Fruit fly (Drosophila melanogaster) whole organism, embryonic: ENCODE results near the gene CG7512.

Experiments
- Aef1 ChIP-seq: fragments of 200-800 bp; sonication (Bioruptor generic); IDR thresholded peaks from 3 replicates; pipeline ENCODE4 v1.3.6; 2022; ENCODE audit warnings: missing biosample characterization, missing genetic modification characterization
- B-H2 ChIP-seq: fragments of 200-800 bp; sonication (Bioruptor generic); optimal IDR thresholded peaks from 2 replicates; lab custom pipeline; 2018; ENCODE audit warnings: missing biosample characterization, mild to moderate bottlenecking, missing genetic modification characterization
- CG12942 ChIP-seq: fragments of 200-800 bp; sonication (Bioruptor generic); optimal IDR thresholded peaks from 3 replicates; lab custom pipeline; 2016; ENCODE audit warnings: missing biosample characterization, missing genetic modification characterization
- CG17361 ChIP-seq: fragments of 200-800 bp; sonication (Bioruptor generic); IDR thresholded peaks from 3 replicates; pipeline ENCODE4 v1.3.6; 2022; ENCODE audit warnings: missing biosample characterization, missing genetic modification characterization
- CG17568 ChIP-seq: fragments of 200-800 bp; sonication (Bioruptor generic); optimal IDR thresholded peaks from 2 replicates; lab custom pipeline; 2018; ENCODE audit warnings: missing biosample characterization, mild to moderate bottlenecking, missing genetic modification characterization, moderate library complexity
- CG17802 ChIP-seq: fragments of 200-800 bp; sonication (Bioruptor generic); optimal IDR thresholded peaks from 2 replicates; lab custom pipeline; 2018; ENCODE audit warnings: missing biosample characterization, mild to moderate bottlenecking, missing genetic modification characterization, moderate library complexity
- CG2116 ChIP-seq: fragments of 200-800 bp; sonication (Bioruptor generic); optimal IDR thresholded peaks from 3 replicates; lab custom pipeline; 2018; ENCODE audit warnings: missing biosample characterization, mild to moderate bottlenecking, missing genetic modification characterization
- CG32772 ChIP-seq: fragments of 200-800 bp; sonication (Bioruptor generic); IDR thresholded peaks from 2 replicates; pipeline ENCODE4 v1.3.6; 2022; ENCODE audit warnings: missing biosample characterization, missing genetic modification characterization
- CG33557 ChIP-seq: fragments of 200-800 bp; sonication (Bioruptor generic); optimal IDR thresholded peaks from 2 replicates; lab custom pipeline; 2019; ENCODE audit warnings: missing biosample characterization, mild to moderate bottlenecking, missing genetic modification characterization, moderate library complexity
- CG4404 ChIP-seq: fragments of 200-800 bp; sonication (Bioruptor generic); IDR thresholded peaks from 2 replicates; pipeline ENCODE4 v1.3.6; 2022; ENCODE audit warnings: missing biosample characterization, missing genetic modification characterization
- CG4424 ChIP-seq: fragments of 200-800 bp; sonication (Bioruptor generic); optimal IDR thresholded peaks from 3 replicates; lab custom pipeline; 2016; ENCODE audit warnings: missing biosample characterization, missing genetic modification characterization
- CG6175 ChIP-seq: fragments of 200-800 bp; sonication (Bioruptor generic); IDR thresholded peaks from 3 replicates; pipeline ENCODE4 v1.3.6; 2022; ENCODE audit warnings: missing biosample characterization, missing genetic modification characterization
- CG6791 ChIP-seq: fragments of 200-800 bp; sonication (Bioruptor generic); IDR thresholded peaks from 3 replicates; pipeline ENCODE4 v1.3.6; 2022; ENCODE audit warnings: missing biosample characterization, missing genetic modification characterization; ENCODE audit not compliant: partially characterized antibody
- CG7786 ChIP-seq: fragments of 200-800 bp; sonication (Bioruptor generic); optimal IDR thresholded peaks from 2 replicates; lab custom pipeline; 2016; ENCODE audit warnings: missing biosample characterization, missing genetic modification characterization
- CG7987 ChIP-seq: fragments of 200-800 bp; sonication (Bioruptor generic); optimal IDR thresholded peaks from 2 replicates; lab custom pipeline; 2018; ENCODE audit warnings: missing biosample characterization, mild to moderate bottlenecking, missing genetic modification characterization, moderate library complexity
- CG9437 ChIP-seq: fragments of 200-800 bp; sonication (Bioruptor generic); optimal IDR thresholded peaks from 2 replicates; lab custom pipeline; 2018; ENCODE audit warnings: missing biosample characterization, mild to moderate bottlenecking, missing genetic modification characterization
- CG9932 ChIP-seq: fragments of 200-800 bp; sonication (Bioruptor generic); IDR thresholded peaks from 2 replicates; pipeline ENCODE4 v1.3.6; 2022; ENCODE audit warnings: missing biosample characterization, missing genetic modification characterization
- CrebB ChIP-seq: fragments of 200-800 bp; sonication (Bioruptor generic); optimal IDR thresholded peaks from 3 replicates; lab custom pipeline; 2018; ENCODE audit warnings: missing biosample characterization, mild to moderate bottlenecking, missing genetic modification characterization
- Deaf1 ChIP-seq: fragments of 200-800 bp; optimal IDR thresholded peaks from 3 replicates; lab custom pipeline; 2019; ENCODE audit warnings: missing biosample characterization, mild to moderate bottlenecking, missing genetic modification characterization, moderate library complexity
- Dek ChIP-seq: fragments of 200-800 bp; sonication (Bioruptor generic); optimal IDR thresholded peaks from 3 replicates; lab custom pipeline; 2019; ENCODE audit warnings: missing biosample characterization, mild to moderate bottlenecking, missing genetic modification characterization, moderate library complexity
- E2f2 ChIP-seq: fragments of 200-800 bp; sonication (Bioruptor generic); IDR thresholded peaks from 2 replicates; pipeline ENCODE4 v1.3.6; 2022; ENCODE audit warnings: missing biosample characterization, missing genetic modification characterization
- GATAe ChIP-seq: fragments of 200-800 bp; sonication (Bioruptor generic); conservative IDR thresholded peaks from 2 replicates; pipeline ENCODE4 v1.3.6; 2022; ENCODE audit warnings: missing biosample characterization, missing genetic modification characterization
- Lhr ChIP-seq: fragments of 200-800 bp; sonication (Bioruptor generic); optimal IDR thresholded peaks from 3 replicates; lab custom pipeline; 2017; ENCODE audit warnings: mild to moderate bottlenecking, missing biosample characterization, missing genetic modification reagents, missing genetic modification characterization
- Max ChIP-seq: fragments of 200-800 bp; sonication (Bioruptor generic); optimal IDR thresholded peaks from 2 replicates; lab custom pipeline; 2016; ENCODE audit warnings: missing biosample characterization, mild to moderate bottlenecking, missing genetic modification characterization
- Mes4 ChIP-seq: fragments of 200-800 bp; sonication (Bioruptor generic); optimal IDR thresholded peaks from 2 replicates; lab custom pipeline; 2016; ENCODE audit warnings: missing biosample characterization, missing genetic modification characterization
- Oli ChIP-seq: fragments of 200-800 bp; sonication (Bioruptor generic); optimal IDR thresholded peaks from 2 replicates; lab custom pipeline; 2018; ENCODE audit warnings: missing biosample characterization, mild to moderate bottlenecking, missing genetic modification characterization, moderate library complexity
- Optix ChIP-seq: fragments of 200-800 bp; sonication (Bioruptor generic); IDR thresholded peaks from 3 replicates; pipeline ENCODE4 v1.3.6; 2022; ENCODE audit warnings: missing biosample characterization, missing genetic modification characterization
- Sox100B ChIP-seq: fragments of 200-800 bp; sonication (Bioruptor generic); optimal IDR thresholded peaks from 3 replicates; lab custom pipeline; 2018; ENCODE audit warnings: missing biosample characterization, mild to moderate bottlenecking, missing genetic modification characterization
- Stat92E ChIP-seq, 3 experiments: fragments of >200 bp in 2 of 3; fragments of 200-800 bp in 1 of 3; sonication (Bioruptor generic) in 1 of 3; optimal IDR thresholded peaks; 2 replicates each; lab custom pipeline; 2017 to 2019; ENCODE audit warnings: missing biosample characterization in 3 of 3, missing genetic modification characterization in 3 of 3, mild to moderate bottlenecking in 1 of 3, moderate library complexity in 1 of 3
- TFAM ChIP-seq: fragments of 200-800 bp; sonication (Bioruptor generic); optimal IDR thresholded peaks from 2 replicates; lab custom pipeline; 2017; ENCODE audit warnings: missing biosample characterization, missing genetic modification characterization, inconsistent platforms
- Vsx1 ChIP-seq: fragments of 200-800 bp; sonication (Bioruptor generic); optimal IDR thresholded peaks from 2 replicates; lab custom pipeline; 2017; ENCODE audit warnings: missing biosample characterization, mild to moderate bottlenecking, missing genetic modification characterization, missing genetic modification reagents
- Xbp1 ChIP-seq: fragments of 200-800 bp; sonication (Bioruptor generic); optimal IDR thresholded peaks from 3 replicates; lab custom pipeline; 2016; ENCODE audit warnings: missing biosample characterization, mild to moderate bottlenecking, missing genetic modification characterization
- ara ChIP-seq: fragments of 200-800 bp; sonication (Bioruptor generic); IDR thresholded peaks from 2 replicates; pipeline ENCODE4 v1.3.6; 2022; ENCODE audit warnings: missing biosample characterization, missing genetic modification characterization
- bowl ChIP-seq: fragments of 200-800 bp; sonication (Bioruptor generic); IDR thresholded peaks from 2 replicates; pipeline ENCODE4 v1.3.6; 2022; ENCODE audit warnings: missing biosample characterization, missing genetic modification characterization
- chm ChIP-seq: fragments of 200-800 bp; sonication (Bioruptor generic); IDR thresholded peaks from 2 replicates; pipeline ENCODE4 v1.3.6; 2022; ENCODE audit warnings: missing biosample characterization, missing genetic modification characterization
- corto ChIP-seq: fragments of 200-800 bp; sonication (Bioruptor generic); optimal IDR thresholded peaks from 2 replicates; lab custom pipeline; 2016; ENCODE audit warnings: missing biosample characterization, mild to moderate bottlenecking, missing genetic modification characterization, moderate library complexity
- eve ChIP-seq, 2 experiments: fragments of >200 bp; optimal IDR thresholded peaks; 2 replicates each; lab custom pipeline; 2017; ENCODE audit warnings: missing biosample characterization in 2 of 2, missing genetic modification characterization in 2 of 2
- fd102C ChIP-seq: fragments of 200-800 bp; sonication (Bioruptor generic); optimal IDR thresholded peaks from 2 replicates; lab custom pipeline; 2018; ENCODE audit warnings: missing biosample characterization, mild to moderate bottlenecking, missing genetic modification characterization, moderate library complexity
- fd64A ChIP-seq: fragments of 200-800 bp; sonication (Bioruptor generic); optimal IDR thresholded peaks from 3 replicates; lab custom pipeline; 2018; ENCODE audit warnings: missing biosample characterization, mild to moderate bottlenecking, missing genetic modification characterization
- gcm ChIP-seq: fragments of 200-800 bp; sonication (Bioruptor generic); optimal IDR thresholded peaks from 2 replicates; lab custom pipeline; 2019; ENCODE audit warnings: missing biosample characterization, mild to moderate bottlenecking, missing genetic modification characterization, moderate library complexity
- gcm2 ChIP-seq: fragments of 200-800 bp; sonication (Bioruptor generic); optimal IDR thresholded peaks from 2 replicates; lab custom pipeline; 2016; ENCODE audit warnings: missing biosample characterization, missing genetic modification characterization
- gsb ChIP-seq: fragments of 200-800 bp; sonication (Bioruptor generic); IDR thresholded peaks from 2 replicates; pipeline ENCODE4 v1.3.6; 2022; ENCODE audit warnings: missing biosample characterization, missing genetic modification characterization
- gt ChIP-seq: fragments of 200-800 bp; sonication (Bioruptor generic); IDR thresholded peaks from 2 replicates; pipeline ENCODE4 v1.3.6; 2022; ENCODE audit warnings: missing biosample characterization, missing genetic modification characterization
- p53 ChIP-seq: fragments of 200-800 bp; sonication (Bioruptor generic); optimal IDR thresholded peaks from 2 replicates; lab custom pipeline; 2016; ENCODE audit warnings: missing biosample characterization, missing genetic modification characterization
- peb ChIP-seq: fragments of 200-800 bp; sonication (Bioruptor generic); IDR thresholded peaks from 2 replicates; pipeline ENCODE4 v1.3.6; 2022; ENCODE audit warnings: missing biosample characterization, missing genetic modification characterization
- pita ChIP-seq: fragments of 200-800 bp; sonication (Bioruptor generic); optimal IDR thresholded peaks from 2 replicates; lab custom pipeline; 2017; ENCODE audit warnings: missing biosample characterization, mild to moderate bottlenecking, missing genetic modification characterization
- psq ChIP-seq: fragments of 200-800 bp; sonication (Bioruptor generic); optimal IDR thresholded peaks from 2 replicates; lab custom pipeline; 2017; ENCODE audit warnings: missing biosample characterization, missing genetic modification characterization
- scrt ChIP-seq: fragments of 200-800 bp; sonication (Bioruptor generic); optimal IDR thresholded peaks from 2 replicates; lab custom pipeline; 2018; ENCODE audit warnings: missing biosample characterization, mild to moderate bottlenecking, missing genetic modification characterization, moderate library complexity
- sima ChIP-seq: fragments of 200-800 bp; sonication (Bioruptor generic); optimal IDR thresholded peaks from 2 replicates; lab custom pipeline; 2016; ENCODE audit warnings: missing biosample characterization, missing genetic modification characterization
- trem ChIP-seq: fragments of 200-800 bp; optimal IDR thresholded peaks from 3 replicates; lab custom pipeline; 2019; ENCODE audit warnings: missing biosample characterization, mild to moderate bottlenecking, missing genetic modification characterization, moderate library complexity
- usp ChIP-seq: fragments of >200 bp; optimal IDR thresholded peaks from 2 replicates; lab custom pipeline; 2017; ENCODE audit warnings: missing biosample characterization, missing genetic modification characterization

Gene CG7512

DNA sequence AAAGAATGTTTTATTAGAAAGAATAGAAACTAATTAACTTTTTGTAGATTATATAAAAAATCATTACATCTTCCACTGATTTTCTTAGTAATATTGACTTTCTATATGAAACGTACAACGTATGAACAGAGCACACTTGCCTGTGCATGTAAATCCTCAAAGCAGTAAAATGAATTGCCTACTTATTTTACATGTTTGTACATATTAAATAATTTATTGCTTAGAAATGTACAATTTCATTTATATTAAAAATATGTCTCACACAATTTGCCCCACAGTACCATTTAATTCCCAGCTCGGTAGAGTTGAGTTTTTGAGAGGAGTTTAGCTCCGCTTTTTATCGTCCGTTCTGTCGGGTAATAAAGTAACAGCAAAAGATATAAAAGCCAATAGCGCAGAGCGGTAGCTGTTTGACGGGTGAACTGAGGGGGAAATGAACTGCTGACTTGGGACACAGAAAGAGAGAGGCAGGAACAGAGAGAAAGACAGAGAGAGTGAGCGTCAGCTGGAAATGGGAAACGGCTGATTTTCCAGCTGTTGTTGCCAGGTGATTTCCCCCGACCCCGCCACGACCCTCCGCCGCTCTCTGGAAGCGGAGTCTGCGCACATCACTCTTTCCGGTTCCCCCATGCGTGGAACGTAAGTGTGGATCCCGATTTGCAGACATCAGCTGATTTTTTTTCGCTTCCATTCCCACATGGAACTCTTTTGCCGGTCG, 20.3 kb upstream of the CG7512 start (continued):
- no peak for TF ChIP-seq CG6175 (GFP tag; lab: Robert Waterston, UW)
- TF ChIP-seq CG4404 (GFP tag; lab: Robert Waterston, UW) = no peak
- no peak for TF ChIP-seq Dek
- TF ChIP-seq CG7786 (GFP tag; lab: Kevin White, UChicago) = no peak
- TF ChIP-seq Lhr = no peak
- no peak for TF ChIP-seq sima (GFP tag; lab: Kevin White, UChicago)
- TF ChIP-seq CG9437 = no peak
- no peak for TF ChIP-seq CG12942 (GFP tag; lab: Kevin White, UChicago)
- TF ChIP-seq CrebB (tag; lab: Kevin White, UChicago) = peak; percentile 63
- TF ChIP-seq p53 = no peak
- TF ChIP-seq usp = no peak
- no peak for TF ChIP-seq CG2116 (GFP tag; lab: Kevin White, UChicago)
- TF ChIP-seq E2f2 (GFP tag; lab: Robert Waterston, UW) = no peak
- no peak for TF ChIP-seq peb (GFP tag; lab: Robert Waterston, UW)
- TF ChIP-seq eve (GFP tag; optimal IDR thresholded peaks at IDR 0.05; lab: Kevin White, UChicago) = peak in 1 of 2 experiments; percentile 76
- no peak for TF ChIP-seq Sox100B (GFP tag; lab: Kevin White, UChicago)
- TF ChIP-seq CG7987 = no peak
- no peak for TF ChIP-seq CG17361
- TF ChIP-seq Oli (tag; lab: Kevin White, UChicago) = no peak
- no peak for TF ChIP-seq CG32772 (GFP tag; lab: Robert Waterston, UW)
- no peak for TF ChIP-seq psq (GFP tag; lab: Kevin White, UChicago)
- no peak for TF ChIP-seq fd102C (GFP tag; lab: Kevin White, UChicago)
- peak; percentile 24 for TF ChIP-seq B-H2 (GFP tag; lab: Kevin White, UChicago)
- TF ChIP-seq Xbp1 (GFP tag; lab: Kevin White, UChicago) = no peak
- TF ChIP-seq Vsx1 (GFP tag; lab: Kevin White, UChicago) = no peak
- no peak for TF ChIP-seq CG17802 (tag; lab: Kevin White, UChicago)
- TF ChIP-seq TFAM = no peak
- TF ChIP-seq Stat92E (GFP tag; optimal IDR thresholded peaks at IDR 0.05; lab: Kevin White, UChicago) = no peak
- no peak for TF ChIP-seq Aef1 (GFP tag; lab: Robert Waterston, UW)
- TF ChIP-seq chm (GFP tag; lab: Robert Waterston, UW) = peak; percentile 46; the same call in 1 of the 2 replicates
- no peak for TF ChIP-seq CG6791 (GFP tag; lab: Robert Waterston, UW)
- peak; percentile 14 for TF ChIP-seq fd64A (GFP tag; lab: Kevin White, UChicago)
- TF ChIP-seq Mes4 (GFP tag; lab: Kevin White, UChicago) = no peak
- no peak for TF ChIP-seq CG17568
- no peak for TF ChIP-seq CG9932
- TF ChIP-seq gcm2 (GFP tag; lab: Kevin White, UChicago) = no peak
- no peak for TF ChIP-seq Optix (GFP tag; lab: Robert Waterston, UW)
- TF ChIP-seq corto (GFP tag; lab: Kevin White, UChicago) = no peak
- TF ChIP-seq CG33557 (GFP tag; lab: Kevin White, UChicago) = peak; percentile 3
- no peak for TF ChIP-seq Deaf1 (tag; lab: Kevin White, UChicago)
- TF ChIP-seq gt = no peak
- no peak for TF ChIP-seq trem (tag; lab: Kevin White, UChicago)
- TF ChIP-seq bowl = no peak
- TF ChIP-seq CG4424 (GFP tag; lab: Kevin White, UChicago) = no peak
- TF ChIP-seq Max (GFP tag; lab: Kevin White, UChicago) = no peak
- no peak for TF ChIP-seq ara (GFP tag; lab: Robert Waterston, UW)
- TF ChIP-seq gcm (GFP tag; lab: Kevin White, UChicago) = no peak
- peak; percentile 40 for TF ChIP-seq scrt (GFP tag; lab: Kevin White, UChicago)
- no peak for TF ChIP-seq GATAe
- TF ChIP-seq pita (GFP tag; lab: Kevin White, UChicago) = no peak
- TF ChIP-seq gsb (GFP tag; lab: Robert Waterston, UW) = no peak
